Fruit fly (Drosophila melanogaster) whole organism, prepupa: ENCODE results near the gene Arpc3B.

Source experiments
- Blimp-1 ChIP-seq: fragments of 200-800 bp; sonication (Bioruptor generic); optimal IDR thresholded peaks from 3 replicates; lab custom pipeline; 2017; ENCODE audit warnings: missing biosample characterization, missing genetic modification characterization, mild to moderate bottlenecking, moderate library complexity, missing genetic modification reagents
- CG10669 ChIP-seq: fragments of 200-800 bp; sonication (Bioruptor generic); optimal IDR thresholded peaks from 3 replicates; lab custom pipeline; 2018; ENCODE audit warnings: missing biosample characterization, mild to moderate bottlenecking, missing genetic modification characterization, moderate library complexity
- CG4318 ChIP-seq: fragments of 200-800 bp; sonication (Bioruptor generic); optimal IDR thresholded peaks from 3 replicates; lab custom pipeline; 2017; ENCODE audit warnings: missing biosample characterization, mild to moderate bottlenecking, missing genetic modification characterization
- CG7368 ChIP-seq: fragments of 200-800 bp; sonication (Bioruptor generic); optimal IDR thresholded peaks from 3 replicates; lab custom pipeline; 2016; ENCODE audit warnings: missing biosample characterization, missing genetic modification characterization
- Sox102F ChIP-seq: fragments of 200-800 bp; sonication (Bioruptor generic); optimal IDR thresholded peaks from 2 replicates; lab custom pipeline; 2016; ENCODE audit warnings: missing biosample characterization, mild to moderate bottlenecking, missing genetic modification characterization
- fd85E ChIP-seq: fragments of 200-800 bp; sonication (Bioruptor generic); optimal IDR thresholded peaks from 3 replicates; lab custom pipeline; 2016; ENCODE audit warnings: missing biosample characterization, missing genetic modification characterization

- TF ChIP-seq CG7368 (GFP tag; lab: Kevin White, UChicago) (peak; percentile 42), Blimp-1 (GFP tag; lab: Kevin White, UChicago) (peak; percentile 1), CG10669 (GFP tag; lab: Kevin White, UChicago) (peak; percentile 35), fd85E (GFP tag; lab: Kevin White, UChicago) (no peak), Sox102F (GFP tag; lab: Kevin White, UChicago) (peak; percentile 43), CG4318 (GFP tag; lab: Kevin White, UChicago) (peak; percentile 56)
Observed at dm6 chrX:17113324-17113723, 7.7 kb upstream of the Arpc3B start.
